Worm (Caenorhabditis elegans) whole organism, young adult: ENCODE results near the gene F49F1.10.

Experiments used
- B0035.1 ChIP-seq: sonication (generic microtip); optimal IDR thresholded peaks from 2 replicates; lab custom pipeline; 2016; ENCODE audit warnings: missing genetic modification characterization, mild to moderate bottlenecking, missing compliant biosample characterization, missing genotype, missing genetic modification reagents
- C17E4.6 ChIP-seq: fragments of 200-800 bp; sonication (Bioruptor generic); IDR thresholded peaks from 2 replicates; pipeline ENCODE4 v1.3.6; 2022; ENCODE audit warnings: missing genetic modification reagents, missing genetic modification characterization, missing compliant biosample characterization
- F22D6.2 ChIP-seq: sonication (generic microtip); optimal IDR thresholded peaks from 2 replicates; lab custom pipeline; 2016; ENCODE audit warnings: mild to moderate bottlenecking, missing genetic modification characterization, missing compliant biosample characterization
- F57A8.1 ChIP-seq: fragments of 200-800 bp; sonication (Bioruptor generic); optimal IDR thresholded peaks from 2 replicates; lab custom pipeline; 2018; ENCODE audit warnings: mild to moderate bottlenecking, missing genetic modification characterization, moderate library complexity, missing compliant biosample characterization
- K12H6.12 ChIP-seq: fragments of 200-800 bp; sonication (Bioruptor generic); optimal IDR thresholded peaks from 2 replicates; lab custom pipeline; 2018; ENCODE audit warnings: mild to moderate bottlenecking, missing genetic modification characterization, missing compliant biosample characterization
- T07F8.4 ChIP-seq: sonication (generic microtip); optimal IDR thresholded peaks from 2 replicates; lab custom pipeline; 2016; ENCODE audit warnings: mild to moderate bottlenecking, missing genetic modification characterization, moderate library complexity, missing compliant biosample characterization
- T26A5.8 ChIP-seq: sonication (generic microtip); optimal IDR thresholded peaks from 2 replicates; lab custom pipeline; 2016; ENCODE audit warnings: missing genetic modification characterization, missing compliant biosample characterization
- aptf-2 ChIP-seq: fragments of 200-800 bp; sonication (Bioruptor generic); conservative IDR thresholded peaks from 2 replicates; pipeline ENCODE4 v1.3.6; 2022; ENCODE audit warnings: missing genetic modification reagents, missing genetic modification characterization, missing compliant biosample characterization
- atf-7 ChIP-seq: sonication (generic microtip); optimal IDR thresholded peaks from 2 replicates; lab custom pipeline; 2017; ENCODE audit warnings: mild to moderate bottlenecking, missing genetic modification characterization, missing compliant biosample characterization
- athp-1 ChIP-seq: sonication (generic microtip); optimal IDR thresholded peaks from 2 replicates; lab custom pipeline; 2017; ENCODE audit warnings: mild to moderate bottlenecking, missing genetic modification characterization, missing compliant biosample characterization
- attf-5 ChIP-seq: fragments of 200-800 bp; sonication (Bioruptor generic); optimal IDR thresholded peaks from 2 replicates; lab custom pipeline; 2018; ENCODE audit warnings: mild to moderate bottlenecking, missing genetic modification characterization, missing compliant biosample characterization
- attf-6 ChIP-seq: fragments of 200-800 bp; sonication (Bioruptor generic); IDR thresholded peaks from 2 replicates; pipeline ENCODE4 v1.3.6; 2022; ENCODE audit warnings: missing genetic modification reagents, missing genetic modification characterization, missing compliant biosample characterization
- bed-1 ChIP-seq: fragments of 200-800 bp; sonication (Bioruptor generic); IDR thresholded peaks from 2 replicates; pipeline ENCODE4 v1.3.6; 2022; ENCODE audit warnings: missing genetic modification reagents, missing genetic modification characterization, missing compliant biosample characterization
- ccch-3 ChIP-seq: fragments of 200-800 bp; sonication (Bioruptor generic); optimal IDR thresholded peaks from 2 replicates; lab custom pipeline; 2018; ENCODE audit warnings: mild to moderate bottlenecking, missing genetic modification characterization, missing compliant biosample characterization
- cebp-1 ChIP-seq, 2 experiments: fragments of 200-800 bp in 1 of 2; sonication (Bioruptor generic) in 1 of 2; sonication (generic microtip) in 1 of 2; IDR thresholded peaks in 1 of 2; optimal IDR thresholded peaks in 1 of 2; 2 replicates each; pipeline versions ENCODE4 v1.3.6 to Lab custom; 2017 to 2022; ENCODE audit warnings: missing compliant biosample characterization in 2 of 2, missing genetic modification characterization in 2 of 2, mild to moderate bottlenecking in 1 of 2, missing genetic modification reagents in 1 of 2, moderate library complexity in 1 of 2
- cebp-2 ChIP-seq: fragments of 200-800 bp; sonication (Bioruptor generic); IDR thresholded peaks from 2 replicates; pipeline ENCODE4 v1.3.6; 2022; ENCODE audit warnings: missing genetic modification characterization, missing compliant biosample characterization
- ceh-100 ChIP-seq: fragments of 200-800 bp; sonication (Bioruptor generic); IDR thresholded peaks from 2 replicates; pipeline ENCODE4 v1.3.6; 2022; ENCODE audit warnings: missing genetic modification reagents, missing genetic modification characterization, missing compliant biosample characterization
- ceh-79 ChIP-seq: sonication (generic microtip); optimal IDR thresholded peaks from 2 replicates; lab custom pipeline; 2017; ENCODE audit warnings: mild to moderate bottlenecking, missing genetic modification characterization, missing compliant biosample characterization
- dox-1 ChIP-seq: fragments of 200-800 bp; sonication (Bioruptor generic); IDR thresholded peaks from 2 replicates; pipeline ENCODE4 v1.3.6; 2022; ENCODE audit warnings: missing genetic modification reagents, missing genetic modification characterization, missing compliant biosample characterization
- dpl-1 ChIP-seq: fragments of 150-350 bp; optimal IDR thresholded peaks from 2 replicates; lab custom pipeline; 2014; ENCODE audit warnings: missing biosample characterization, missing genetic modification reagents, missing genetic modification characterization
- egl-18 ChIP-seq: fragments of 200-800 bp; sonication (Bioruptor generic); IDR thresholded peaks from 2 replicates; pipeline ENCODE4 v1.3.6; 2022; ENCODE audit warnings: missing genetic modification reagents, missing genetic modification characterization, missing compliant biosample characterization
- egl-44 ChIP-seq: fragments of 200-800 bp; sonication (Bioruptor generic); IDR thresholded peaks from 2 replicates; pipeline ENCODE4 v1.3.6; 2022; ENCODE audit warnings: missing genetic modification reagents, missing genetic modification characterization, missing compliant biosample characterization
- egrh-3 ChIP-seq: fragments of 200-800 bp; sonication (Bioruptor generic); IDR thresholded peaks from 2 replicates; pipeline ENCODE4 v1.3.6; 2022; ENCODE audit warnings: missing genetic modification reagents, missing genetic modification characterization, missing compliant biosample characterization
- ets-4 ChIP-seq: fragments of 200-800 bp; sonication (Bioruptor generic); optimal IDR thresholded peaks from 2 replicates; lab custom pipeline; 2018; ENCODE audit warnings: mild to moderate bottlenecking, missing genetic modification characterization, missing compliant biosample characterization
- hlh-12 ChIP-seq: sonication (generic microtip); optimal IDR thresholded peaks from 2 replicates; lab custom pipeline; 2016; ENCODE audit warnings: missing genetic modification characterization, missing compliant biosample characterization
- hrde-1 ChIP-seq: sonication (generic microtip); optimal IDR thresholded peaks from 2 replicates; lab custom pipeline; 2016; ENCODE audit warnings: missing genetic modification characterization, mild to moderate bottlenecking, missing compliant biosample characterization, moderate library complexity, missing genotype, missing genetic modification reagents, borderline replicate concordance
- hsf-1 ChIP-seq: fragments of 200-800 bp; sonication (Bioruptor generic); IDR thresholded peaks from 2 replicates; pipeline ENCODE4 v1.3.6; 2022; ENCODE audit warnings: missing genetic modification reagents, missing genetic modification characterization, missing compliant biosample characterization
- lin-35 ChIP-seq, 3 experiments: fragments of 150-350 bp in 2 of 3; sonication (generic microtip) in 1 of 3; optimal IDR thresholded peaks; 2 replicates each; lab custom pipeline; 2014 to 2018; ENCODE audit warnings: missing biosample characterization in 3 of 3, missing genetic modification characterization in 3 of 3, missing genetic modification reagents in 3 of 3
- lin-40 ChIP-seq: sonication (generic microtip); optimal IDR thresholded peaks from 2 replicates; lab custom pipeline; 2016; ENCODE audit warnings: missing genetic modification characterization, mild to moderate bottlenecking, missing compliant biosample characterization, missing genotype, missing genetic modification reagents
- madf-10 ChIP-seq: sonication (generic microtip); optimal IDR thresholded peaks from 2 replicates; lab custom pipeline; 2016; ENCODE audit warnings: mild to moderate bottlenecking, missing genetic modification characterization, missing compliant biosample characterization
- madf-3 ChIP-seq: fragments of 200-800 bp; sonication (Bioruptor generic); IDR thresholded peaks from 2 replicates; pipeline ENCODE4 v1.3.6; 2022; ENCODE audit warnings: missing genetic modification reagents, missing genetic modification characterization, missing compliant biosample characterization
- nfya-1 ChIP-seq: sonication (generic microtip); optimal IDR thresholded peaks from 2 replicates; lab custom pipeline; 2017; ENCODE audit warnings: antibody characterized with exemption, missing compliant biosample characterization, missing genetic modification characterization, borderline replicate concordance; ENCODE audit not compliant: insufficient read depth
- nfyb-1 ChIP-seq: fragments of 200-800 bp; sonication (Bioruptor generic); IDR thresholded peaks from 2 replicates; pipeline ENCODE4 v1.3.6; 2022; ENCODE audit warnings: missing genetic modification reagents, missing genetic modification characterization, missing compliant biosample characterization
- rec-8 ChIP-seq, 2 experiments: sonication (generic microtip); optimal IDR thresholded peaks; 2 replicates each; lab custom pipeline; 2016; ENCODE audit warnings: mild to moderate bottlenecking in 2 of 2, missing genetic modification characterization in 2 of 2, missing genetic modification reagents in 2 of 2, missing genotype in 2 of 2, missing biosample characterization in 1 of 2, missing compliant biosample characterization in 1 of 2, moderate library complexity in 1 of 2
- sea-2 ChIP-seq: fragments of 200-800 bp; sonication (Bioruptor generic); IDR thresholded peaks from 2 replicates; pipeline ENCODE4 v1.3.6; 2022; ENCODE audit warnings: missing genetic modification characterization, missing compliant biosample characterization
- snpc-3.4 ChIP-seq: sonication (generic microtip); optimal IDR thresholded peaks from 2 replicates; lab custom pipeline; 2017; ENCODE audit warnings: missing genetic modification characterization, mild to moderate bottlenecking, missing compliant biosample characterization, antibody characterized with exemption, moderate library complexity, missing genotype, missing genetic modification reagents
- snpc-4 ChIP-seq, 5 experiments: fragments of 150-350 bp in 1 of 5; sonication (generic microtip) in 4 of 5; optimal IDR thresholded peaks; 2 replicates each; lab custom pipeline; 2014 to 2018; ENCODE audit warnings: missing genetic modification characterization in 5 of 5, missing biosample characterization in 3 of 5, antibody characterized with exemption in 2 of 5, mild to moderate bottlenecking in 2 of 5, missing compliant biosample characterization in 2 of 5, missing genotype in 2 of 5, moderate library complexity in 2 of 5, missing genetic modification reagents in 1 of 5
- sptf-2 ChIP-seq: fragments of 200-800 bp; sonication (Bioruptor generic); optimal IDR thresholded peaks from 2 replicates; lab custom pipeline; 2018; ENCODE audit warnings: mild to moderate bottlenecking, missing genetic modification characterization, missing compliant biosample characterization
- tbp1 ChIP-seq: fragments of 200-800 bp; sonication (Bioruptor generic); optimal IDR thresholded peaks from 2 replicates; lab custom pipeline; 2018; ENCODE audit warnings: mild to moderate bottlenecking, missing genetic modification characterization, missing compliant biosample characterization
- tbx-9 ChIP-seq: sonication (generic microtip); optimal IDR thresholded peaks from 2 replicates; lab custom pipeline; 2016; ENCODE audit warnings: borderline replicate concordance, missing genetic modification characterization, inconsistent platforms, missing compliant biosample characterization
- tlf-1 ChIP-seq: fragments of 200-800 bp; sonication (Bioruptor generic); optimal IDR thresholded peaks from 2 replicates; lab custom pipeline; 2018; ENCODE audit warnings: mild to moderate bottlenecking, missing genetic modification characterization, missing compliant biosample characterization
- zfh-2 ChIP-seq: fragments of 200-800 bp; sonication (Bioruptor generic); conservative IDR thresholded peaks from 2 replicates; pipeline ENCODE4 v1.3.6; 2022; ENCODE audit warnings: missing genetic modification reagents, missing genetic modification characterization, missing compliant biosample characterization

F49F1.10 gene

ce11 chrIV:4115634-4116033 lies 23.3 kb downstream of the F49F1.10 start, which contains the start of the genes F49F1.4 and F49F1.2:
F49F1.4 (minus strand) TSS chrIV:4115734.
F49F1.2 (plus strand) TSS chrIV:4115943.
- TF ChIP-seq egl-18 (no peak), tbp1 (GFP tag; lab: Kevin White, UChicago) (no peak)

ce11 chrIV:4114526-4114925 lies 24.4 kb downstream of the F49F1.10 start, which contains the start of gene F49F1.15:
F49F1.15 (minus strand) TSS chrIV:4114626.
- TF ChIP-seq ceh-79 (tag; lab: Kevin White, UChicago) (no peak), sptf-2 (GFP tag; lab: Kevin White, UChicago) (no peak), egrh-3 (GFP tag; lab: Robert Waterston, UW) (no peak), hrde-1 (no peak), K12H6.12 (no peak), bed-1 (GFP tag; lab: Robert Waterston, UW) (no peak), egl-44 (no peak), dpl-1 (GFP tag; lab: Kevin White, UChicago) (no peak), tbx-9 (no peak), snpc-4 (GFP tag; optimal IDR thresholded peaks at IDR 0.05; lab: Kevin White, UChicago) (no peak), snpc-4 (tag; optimal IDR thresholded peaks at IDR 0.05; lab: Kevin White, UChicago) (no peak), F22D6.2 (tag; lab: Kevin White, UChicago) (no peak), ceh-100 (no peak), ccch-3 (GFP tag; lab: Kevin White, UChicago) (no peak)

- no peak for TF ChIP-seq dox-1
- no peak for TF ChIP-seq sea-2 (GFP tag; lab: Robert Waterston, UW)
- no peak for TF ChIP-seq cebp-1 (GFP tag; IDR thresholded peaks at IDR 0.05; lab: Robert Waterston, UW)
- TF ChIP-seq cebp-1 (tag; optimal IDR thresholded peaks at IDR 0.05; lab: Kevin White, UChicago), result no peak
- no peak for TF ChIP-seq rec-8 (tag; optimal IDR thresholded peaks at IDR 0.05; lab: Kevin White, UChicago)
- TF ChIP-seq atf-7 (tag; lab: Kevin White, UChicago), result no peak
- no peak for TF ChIP-seq hlh-12
- TF ChIP-seq snpc-3.4 (tag; lab: Kevin White, UChicago), result no peak
- TF ChIP-seq madf-3 (GFP tag; lab: Robert Waterston, UW), result no peak
- TF ChIP-seq hsf-1 (GFP tag; lab: Robert Waterston, UW), result no peak
- no peak for TF ChIP-seq T07F8.4 (tag; lab: Kevin White, UChicago)
- TF ChIP-seq egl-44, result no peak
- TF ChIP-seq athp-1 (tag; lab: Kevin White, UChicago), result no peak
- no peak for TF ChIP-seq madf-10
- no peak for TF ChIP-seq cebp-2 (GFP tag; lab: Robert Waterston, UW)
- TF ChIP-seq attf-5 (GFP tag; lab: Kevin White, UChicago), result no peak
Observed at ce11 chrIV:4112387-4112786, 26.5 kb downstream of the F49F1.10 start, which contains the start of gene F49F1.14. F49F1.14 (minus strand) TSS chrIV:4112487.

- TF ChIP-seq aptf-2 (no peak), F57A8.1 (no peak), attf-6 (GFP tag; lab: Robert Waterston, UW) (no peak)
Observed at ce11 chrIV:4108767-4109166, 30.2 kb downstream of the F49F1.10 start, which contains the start of gene C35B1.7. C35B1.7 (plus strand) TSS chrIV:4109067.

ce11 chrIV:4102720-4103119 lies 36.2 kb downstream of the F49F1.10 start, which contains the start of gene ubc-1:
ubc-1 (plus strand) TSS chrIV:4103020.
- TF ChIP-seq lin-40 (tag; lab: Kevin White, UChicago) (no peak), B0035.1 (tag; lab: Kevin White, UChicago) (no peak), tlf-1 (GFP tag; lab: Kevin White, UChicago) (no peak), egrh-3 (GFP tag; lab: Robert Waterston, UW) (no peak), hsf-1 (GFP tag; lab: Robert Waterston, UW) (no peak), T26A5.8 (tag; lab: Kevin White, UChicago) (no peak), egl-18 (no peak), nfyb-1 (GFP tag; lab: Robert Waterston, UW) (no peak), lin-35 (GFP tag; optimal IDR thresholded peaks at IDR 0.05; lab: Kevin White, UChicago) (no peak), nfya-1 (tag; lab: Kevin White, UChicago) (no peak), C17E4.6 (no peak), ets-4 (GFP tag; lab: Kevin White, UChicago) (no peak), madf-3 (GFP tag; lab: Robert Waterston, UW) (no peak), zfh-2 (GFP tag; lab: Robert Waterston, UW) (no peak)
